Worm (Caenorhabditis elegans): ENCODE data around the gene T26E4.10.

DNA sequence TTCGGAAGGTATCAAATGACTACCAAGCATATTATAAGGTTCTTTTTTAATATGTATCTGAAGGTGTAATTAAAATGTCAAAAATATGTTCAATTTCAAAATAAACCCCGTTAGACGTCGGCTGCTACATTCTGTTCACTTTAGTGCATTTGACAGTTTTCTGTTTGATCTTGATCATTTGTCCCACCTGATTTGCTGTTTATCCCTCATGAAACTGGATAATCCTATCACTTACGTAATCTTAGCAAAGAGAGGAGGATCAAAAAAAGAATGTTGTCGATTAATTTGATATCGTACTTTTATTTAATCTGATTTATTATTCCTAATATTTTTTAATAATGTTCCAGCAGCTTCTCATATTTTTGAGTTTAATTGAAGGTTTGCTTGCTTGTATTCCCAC lies 12.4 kb upstream of the T26E4.10 start, which contains the start of gene F54B8.1:
- no peak for TF ChIP-seq ama-1 (optimal IDR thresholded peaks at IDR 0.05)
- TF ChIP-seq aly-2 (tag; optimal IDR thresholded peaks at IDR 0.05) = no peak
- no peak for TF ChIP-seq unc-62 (GFP tag; optimal IDR thresholded peaks at IDR 0.05)
- no peak for TF ChIP-seq zag-1 (tag; optimal IDR thresholded peaks at IDR 0.05)
- no peak for TF ChIP-seq fos-1 (tag; optimal IDR thresholded peaks at IDR 0.05)
- TF ChIP-seq ztf-11 (tag; optimal IDR thresholded peaks at IDR 0.05) = no peak
- no peak for TF ChIP-seq nhr-77 (tag; optimal IDR thresholded peaks at IDR 0.05)
- TF ChIP-seq nhr-12 (tag; optimal IDR thresholded peaks at IDR 0.05) = no peak

All from whole organism, L2 larva.